Fruit fly (Drosophila melanogaster) whole organism, embryonic: Measurements from ENCODE around the gene Acyp2.

Source experiments
- Ada2b ChIP-seq: fragments of 200-800 bp; sonication (Bioruptor generic); IDR thresholded peaks from 2 replicates; pipeline ENCODE4 v1.3.6; 2022; ENCODE audit warnings: missing biosample characterization, missing genetic modification characterization
- C15 ChIP-seq: fragments of 200-800 bp; sonication (Bioruptor generic); IDR thresholded peaks from 3 replicates; pipeline ENCODE4 v1.3.6; 2022; ENCODE audit warnings: missing biosample characterization, missing genetic modification characterization
- CG10366 ChIP-seq: fragments of 200-800 bp; sonication (Bioruptor generic); IDR thresholded peaks from 2 replicates; pipeline ENCODE4 v1.3.6; 2022; ENCODE audit warnings: missing biosample characterization, missing genetic modification characterization
- CG10654 ChIP-seq: fragments of 200-800 bp; sonication (Bioruptor generic); optimal IDR thresholded peaks from 2 replicates; lab custom pipeline; 2016; ENCODE audit warnings: missing biosample characterization, missing genetic modification characterization
- CG11085 ChIP-seq: fragments of 200-800 bp; sonication (Bioruptor generic); IDR thresholded peaks from 2 replicates; pipeline ENCODE4 v1.3.6; 2022; ENCODE audit warnings: missing biosample characterization, missing genetic modification characterization
- CG12299 ChIP-seq: fragments of 200-800 bp; sonication (Bioruptor generic); optimal IDR thresholded peaks from 2 replicates; lab custom pipeline; 2018; ENCODE audit warnings: missing biosample characterization, mild to moderate bottlenecking, missing genetic modification characterization
- CG15601 ChIP-seq: fragments of 200-800 bp; sonication (Bioruptor generic); optimal IDR thresholded peaks from 3 replicates; lab custom pipeline; 2019; ENCODE audit warnings: missing biosample characterization, mild to moderate bottlenecking, missing genetic modification characterization, moderate library complexity
- CG4707 ChIP-seq: fragments of 200-800 bp; sonication (Bioruptor generic); optimal IDR thresholded peaks from 2 replicates; lab custom pipeline; 2018; ENCODE audit warnings: missing biosample characterization, mild to moderate bottlenecking, missing genetic modification characterization, moderate library complexity
- CG6175 ChIP-seq: fragments of 200-800 bp; sonication (Bioruptor generic); IDR thresholded peaks from 3 replicates; pipeline ENCODE4 v1.3.6; 2022; ENCODE audit warnings: missing biosample characterization, missing genetic modification characterization
- CG6791 ChIP-seq: fragments of 200-800 bp; sonication (Bioruptor generic); IDR thresholded peaks from 3 replicates; pipeline ENCODE4 v1.3.6; 2022; ENCODE audit warnings: missing biosample characterization, missing genetic modification characterization; ENCODE audit not compliant: partially characterized antibody
- CG7357 ChIP-seq: fragments of 200-800 bp; sonication (Bioruptor generic); IDR thresholded peaks from 3 replicates; pipeline ENCODE4 v1.3.6; 2022; ENCODE audit warnings: missing biosample characterization, missing genetic modification characterization
- CG9817 ChIP-seq: fragments of 200-800 bp; sonication (Bioruptor generic); optimal IDR thresholded peaks from 2 replicates; lab custom pipeline; 2018; ENCODE audit warnings: missing biosample characterization, mild to moderate bottlenecking, missing genetic modification characterization, moderate library complexity
- E2f1 ChIP-seq: fragments of 200-800 bp; sonication (Bioruptor generic); IDR thresholded peaks from 2 replicates; pipeline ENCODE4 v1.3.6; 2022; ENCODE audit warnings: missing biosample characterization, missing genetic modification characterization
- Ets65A ChIP-seq: fragments of 200-800 bp; sonication (Bioruptor generic); peaks from one replicate; lab custom pipeline; 2016; ENCODE audit warnings: missing biosample characterization, missing genetic modification characterization
- Gsc ChIP-seq: fragments of 200-800 bp; sonication (Bioruptor generic); IDR thresholded peaks from 2 replicates; pipeline ENCODE4 v1.3.6; 2022; ENCODE audit warnings: missing biosample characterization, missing genetic modification characterization
- Gug ChIP-seq: fragments of 200-800 bp; sonication (Bioruptor generic); IDR thresholded peaks from 4 replicates; pipeline ENCODE4 v1.3.6; 2022; ENCODE audit warnings: missing biosample characterization, missing genetic modification characterization
- Hey ChIP-seq: fragments of 200-800 bp; sonication (Bioruptor generic); optimal IDR thresholded peaks from 3 replicates; lab custom pipeline; 2018; ENCODE audit warnings: missing biosample characterization, mild to moderate bottlenecking, missing genetic modification characterization
- Hr51 ChIP-seq, 2 experiments: fragments of 200-800 bp; sonication (Bioruptor generic); optimal IDR thresholded peaks; 2 replicates in 1 of 2; 3 replicates in 1 of 2; lab custom pipeline; 2016 to 2018; ENCODE audit warnings: missing biosample characterization in 2 of 2, missing genetic modification characterization in 2 of 2, mild to moderate bottlenecking in 1 of 2, moderate library complexity in 1 of 2
- Kr ChIP-seq: fragments of 200-800 bp; sonication (Bioruptor generic); optimal IDR thresholded peaks from 2 replicates; lab custom pipeline; 2017; ENCODE audit warnings: missing biosample characterization, mild to moderate bottlenecking, missing genetic modification characterization
- Lpt ChIP-seq: fragments of >200 bp; optimal IDR thresholded peaks from 2 replicates; lab custom pipeline; 2018; ENCODE audit warnings: missing biosample characterization, missing genetic modification characterization
- NFAT ChIP-seq: fragments of 200-800 bp; sonication (Bioruptor generic); IDR thresholded peaks from 2 replicates; pipeline ENCODE4 v1.3.6; 2022; ENCODE audit warnings: missing biosample characterization, missing genetic modification characterization
- PHDP ChIP-seq: fragments of 200-800 bp; sonication (Bioruptor generic); optimal IDR thresholded peaks from 3 replicates; lab custom pipeline; 2018; ENCODE audit warnings: missing biosample characterization, mild to moderate bottlenecking, missing genetic modification characterization, moderate library complexity
- Pdp1 ChIP-seq, 2 experiments: fragments of 200-800 bp; sonication (Bioruptor generic); optimal IDR thresholded peaks; 3 replicates each; lab custom pipeline; 2016; ENCODE audit warnings: missing biosample characterization in 2 of 2, missing genetic modification characterization in 2 of 2, mild to moderate bottlenecking in 1 of 2, moderate library complexity in 1 of 2
- Ptx1 ChIP-seq: fragments of 200-800 bp; sonication (Bioruptor generic); IDR thresholded peaks from 2 replicates; pipeline ENCODE4 v1.3.6; 2022; ENCODE audit warnings: missing biosample characterization, missing genetic modification characterization
- Rx ChIP-seq: fragments of 200-800 bp; sonication (Bioruptor generic); IDR thresholded peaks from 2 replicates; pipeline ENCODE4 v1.3.6; 2022; ENCODE audit warnings: missing biosample characterization, missing genetic modification characterization
- Sox102F ChIP-seq: fragments of 200-800 bp; sonication (Bioruptor generic); optimal IDR thresholded peaks from 2 replicates; lab custom pipeline; 2018; ENCODE audit warnings: missing biosample characterization, mild to moderate bottlenecking, missing genetic modification characterization, moderate library complexity
- Spps ChIP-seq: fragments of 200-800 bp; sonication (Bioruptor generic); optimal IDR thresholded peaks from 2 replicates; lab custom pipeline; 2018; ENCODE audit warnings: missing biosample characterization, mild to moderate bottlenecking, missing genetic modification characterization
- Sry-δ ChIP-seq: fragments of 200-800 bp; sonication (Bioruptor generic); optimal IDR thresholded peaks from 2 replicates; lab custom pipeline; 2016; ENCODE audit warnings: missing biosample characterization, missing genetic modification characterization
- Usf ChIP-seq: fragments of 200-800 bp; sonication (Bioruptor generic); optimal IDR thresholded peaks from 2 replicates; lab custom pipeline; 2017; ENCODE audit warnings: missing genotype, missing biosample characterization, missing genetic modification characterization
- ara ChIP-seq: fragments of 200-800 bp; sonication (Bioruptor generic); IDR thresholded peaks from 2 replicates; pipeline ENCODE4 v1.3.6; 2022; ENCODE audit warnings: missing biosample characterization, missing genetic modification characterization
- caup ChIP-seq: fragments of 200-800 bp; sonication (Bioruptor generic); optimal IDR thresholded peaks from 3 replicates; lab custom pipeline; 2017; ENCODE audit warnings: missing biosample characterization, mild to moderate bottlenecking, missing genetic modification characterization, moderate library complexity; ENCODE audit not compliant: severe bottlenecking
- chn ChIP-seq: fragments of 200-800 bp; sonication (Bioruptor generic); optimal IDR thresholded peaks from 2 replicates; lab custom pipeline; 2016; ENCODE audit warnings: missing biosample characterization, missing genetic modification characterization
- crol ChIP-seq: fragments of 200-800 bp; sonication (Bioruptor generic); IDR thresholded peaks from 2 replicates; pipeline ENCODE4 v1.3.6; 2022; ENCODE audit warnings: missing biosample characterization, missing genetic modification characterization
- dmrt11E ChIP-seq: fragments of 200-800 bp; sonication (Bioruptor generic); optimal IDR thresholded peaks from 3 replicates; lab custom pipeline; 2018; ENCODE audit warnings: missing biosample characterization, mild to moderate bottlenecking, missing genetic modification characterization, moderate library complexity
- dysf ChIP-seq: fragments of 200-800 bp; sonication (Bioruptor generic); IDR thresholded peaks from 3 replicates; pipeline ENCODE4 v1.3.6; 2022; ENCODE audit warnings: missing biosample characterization, missing genetic modification characterization
- eyg ChIP-seq: fragments of 200-800 bp; sonication (Bioruptor generic); optimal IDR thresholded peaks from 3 replicates; lab custom pipeline; 2016; ENCODE audit warnings: missing biosample characterization, missing genetic modification characterization
- fd96Cb ChIP-seq: fragments of 200-800 bp; sonication (Bioruptor generic); optimal IDR thresholded peaks from 2 replicates; lab custom pipeline; 2018; ENCODE audit warnings: missing biosample characterization, mild to moderate bottlenecking, missing genetic modification characterization, moderate library complexity
- kni ChIP-seq: fragments of 200-800 bp; sonication (Bioruptor generic); optimal IDR thresholded peaks from 3 replicates; lab custom pipeline; 2017; ENCODE audit warnings: mild to moderate bottlenecking, missing biosample characterization, missing genetic modification reagents, missing genetic modification characterization
- oc ChIP-seq: fragments of 200-800 bp; sonication (Bioruptor generic); optimal IDR thresholded peaks from 2 replicates; lab custom pipeline; 2018; ENCODE audit warnings: missing biosample characterization, mild to moderate bottlenecking, missing genetic modification characterization, moderate library complexity
- otp ChIP-seq: fragments of 200-800 bp; sonication (Bioruptor generic); IDR thresholded peaks from 3 replicates; pipeline ENCODE4, ENCODE4 v1.3.6; 2022; ENCODE audit warnings: missing biosample characterization, missing genetic modification characterization
- pita ChIP-seq: fragments of 200-800 bp; sonication (Bioruptor generic); optimal IDR thresholded peaks from 2 replicates; lab custom pipeline; 2017; ENCODE audit warnings: missing biosample characterization, mild to moderate bottlenecking, missing genetic modification characterization
- pnt ChIP-seq: fragments of 200-800 bp; sonication (Bioruptor generic); optimal IDR thresholded peaks from 3 replicates; lab custom pipeline; 2016; ENCODE audit warnings: missing biosample characterization, missing genetic modification characterization
- row ChIP-seq: fragments of 200-800 bp; sonication (Bioruptor generic); IDR thresholded peaks from 3 replicates; pipeline ENCODE4 v1.3.6; 2022; ENCODE audit warnings: missing biosample characterization, missing genetic modification characterization
- sens ChIP-seq: fragments of 200-800 bp; sonication (Bioruptor generic); peaks from one replicate; lab custom pipeline; 2016; ENCODE audit warnings: missing biosample characterization, missing genetic modification characterization
- sisA ChIP-seq: fragments of 200-800 bp; sonication (Bioruptor generic); IDR thresholded peaks from 2 replicates; pipeline ENCODE4 v1.3.6; 2022; ENCODE audit warnings: missing biosample characterization, missing genetic modification characterization
- slou ChIP-seq: fragments of 200-800 bp; sonication (Bioruptor generic); optimal IDR thresholded peaks from 3 replicates; lab custom pipeline; 2016; ENCODE audit warnings: missing biosample characterization, missing genetic modification characterization
- sr ChIP-seq: fragments of 200-800 bp; sonication (Bioruptor generic); IDR thresholded peaks from 3 replicates; pipeline ENCODE4 v1.3.6; 2022; ENCODE audit warnings: missing biosample characterization, missing genetic modification characterization
- tll ChIP-seq, 2 experiments: fragments of 200-800 bp in 1 of 2; fragments of >200 bp in 1 of 2; sonication (Bioruptor generic) in 1 of 2; optimal IDR thresholded peaks; 2 replicates each; lab custom pipeline; 2017 to 2019; ENCODE audit warnings: missing biosample characterization in 2 of 2, missing genetic modification characterization in 2 of 2, mild to moderate bottlenecking in 1 of 2, moderate library complexity in 1 of 2
- vnd ChIP-seq: fragments of 200-800 bp; sonication (Bioruptor generic); IDR thresholded peaks from 3 replicates; pipeline ENCODE4 v1.3.6; 2022; ENCODE audit warnings: missing biosample characterization, missing genetic modification characterization; ENCODE audit not compliant: partially characterized antibody
- yki ChIP-seq: fragments of >200 bp; optimal IDR thresholded peaks from 3 replicates; lab custom pipeline; 2018
- zf30C ChIP-seq: fragments of 200-800 bp; sonication (Bioruptor generic); optimal IDR thresholded peaks from 3 replicates; lab custom pipeline; 2018; ENCODE audit warnings: missing biosample characterization, mild to moderate bottlenecking, missing genetic modification characterization

Acyp2 gene

dm6 chr3R:15814150-15814549 is 21.7 kb downstream of the Acyp2 start:
- TF ChIP-seq crol (GFP tag; lab: Robert Waterston, UW) (peak; percentile 83), oc (tag; lab: Kevin White, UChicago) (no peak), Sry-δ (GFP tag; lab: Kevin White, UChicago) (no peak), sr (GFP tag; lab: Robert Waterston, UW) (peak; percentile 71; the same call in 2 of the 3 replicates), slou (GFP tag; lab: Kevin White, UChicago) (no peak), CG10654 (GFP tag; lab: Kevin White, UChicago) (no peak), NFAT (GFP tag; lab: Robert Waterston, UW) (no peak), Ptx1 (GFP tag; lab: Robert Waterston, UW) (no peak), eyg (GFP tag; lab: Kevin White, UChicago) (no peak), CG9817 (tag; lab: Kevin White, UChicago) (no peak), Gsc (GFP tag; lab: Robert Waterston, UW) (no peak), CG12299 (tag; lab: Kevin White, UChicago) (no peak), Kr (GFP tag; lab: Kevin White, UChicago) (no peak), pita (no peak), vnd (GFP tag; lab: Robert Waterston, UW) (no peak), CG4707 (GFP tag; lab: Kevin White, UChicago) (no peak), kni (GFP tag; lab: Kevin White, UChicago) (peak; percentile 49), CG7357 (no peak), Spps (tag; lab: Kevin White, UChicago) (no peak), caup (GFP tag; lab: Kevin White, UChicago) (no peak), Hr51 (GFP tag; optimal IDR thresholded peaks at IDR 0.05; lab: Kevin White, UChicago) (no peak), yki (no peak), CG15601 (tag; lab: Kevin White, UChicago) (no peak), Usf (no peak)

- TF ChIP-seq row, result peak; percentile 46; the same call in 2 of the 3 replicates
- no peak for TF ChIP-seq PHDP
- peak; percentile 19; the same call in 1 of the 4 replicates for TF ChIP-seq Gug
- TF ChIP-seq E2f1, result peak; percentile 43
- TF ChIP-seq Ets65A (GFP tag; lab: Kevin White, UChicago), result peak; percentile 92
- TF ChIP-seq CG11085 (GFP tag; lab: Robert Waterston, UW), result no peak
- peak; percentile 56 for TF ChIP-seq ara (GFP tag; lab: Robert Waterston, UW)
- peak; percentile 47 for TF ChIP-seq Sox102F (GFP tag; lab: Kevin White, UChicago)
- TF ChIP-seq chn (GFP tag; lab: Kevin White, UChicago), result peak; percentile 43
- TF ChIP-seq Ptx1 (GFP tag; lab: Robert Waterston, UW), result 0 out of 2 replicates have a peak, but pooled peaks have one; percentile 22
- peak; percentile 32 for TF ChIP-seq dmrt11E (tag; lab: Kevin White, UChicago)
- peak; percentile 60 for TF ChIP-seq sens (GFP tag; lab: Kevin White, UChicago)
- no peak for TF ChIP-seq CG6791
- TF ChIP-seq sisA (GFP tag; lab: Robert Waterston, UW), result peak; percentile 60
- peak; percentile 29 for TF ChIP-seq pnt (GFP tag; lab: Kevin White, UChicago)
- peak; percentile 47; the same call in 1 of the 2 replicates for TF ChIP-seq Rx (GFP tag; lab: Robert Waterston, UW)
- no peak for TF ChIP-seq Lpt (GFP tag; lab: Kevin White, UChicago)
- no peak for TF ChIP-seq otp
- TF ChIP-seq C15 (GFP tag; lab: Robert Waterston, UW), result no peak
- TF ChIP-seq zf30C (GFP tag; lab: Kevin White, UChicago), result no peak
- TF ChIP-seq Pdp1 (GFP tag; optimal IDR thresholded peaks at IDR 0.05; lab: Kevin White, UChicago), result peak in 1 of 2 experiments; percentile 2
- no peak for TF ChIP-seq tll (GFP tag; optimal IDR thresholded peaks at IDR 0.05; lab: Kevin White, UChicago)
- TF ChIP-seq dysf (GFP tag; lab: Robert Waterston, UW), result peak; percentile 44; the same call in 1 of the 3 replicates
- peak; percentile 31; the same call in 1 of the 2 replicates for TF ChIP-seq CG10366 (GFP tag; lab: Robert Waterston, UW)
- no peak for TF ChIP-seq CG6175
- peak; percentile 9 for TF ChIP-seq fd96Cb (tag; lab: Kevin White, UChicago)
- TF ChIP-seq Hey (tag; lab: Kevin White, UChicago), result no peak
- 0 out of 2 replicates have a peak, but pooled peaks have one; percentile 20 for TF ChIP-seq Ada2b (GFP tag; lab: Robert Waterston, UW)
These were observed 23.8 kb downstream of the Acyp2 start for dm6 chr3R:15816276-15816675.
